Fruit fly (Drosophila melanogaster) whole organism, wandering third instar larva: ENCODE results near the gene hb.

Experiments
- CG9705 ChIP-seq: fragments of 200-800 bp; sonication (Bioruptor generic); optimal IDR thresholded peaks from 2 replicates; lab custom pipeline; 2018; ENCODE audit warnings: missing biosample characterization, mild to moderate bottlenecking, missing genetic modification characterization
- Dfd ChIP-seq: fragments of >200 bp; optimal IDR thresholded peaks from 2 replicates; lab custom pipeline; 2017; ENCODE audit warnings: missing biosample characterization, missing genetic modification characterization
- Mio ChIP-seq: sonication (Bioruptor generic); optimal IDR thresholded peaks from 2 replicates; lab custom pipeline; 2016; ENCODE audit warnings: missing biosample characterization, missing genetic modification characterization
- Myc ChIP-seq: fragments of >200 bp; optimal IDR thresholded peaks from 2 replicates; lab custom pipeline; 2017
- N ChIP-seq: fragments of >200 bp; optimal IDR thresholded peaks from 2 replicates; lab custom pipeline; 2018; ENCODE audit warnings: missing biosample characterization, missing external identifiers, missing genetic modification characterization
- dl ChIP-seq, 2 experiments: fragments of 175-275, 200-275 bp in 1 of 2; fragments of 200-275 bp in 1 of 2; sonication (Bioruptor generic); optimal IDR thresholded peaks; lab custom pipeline; 2018; ENCODE audit warnings: mild to moderate bottlenecking in 2 of 2, missing biosample characterization in 2 of 2, missing genetic modification characterization in 2 of 2, moderate library complexity in 2 of 2; ENCODE audit not compliant: partially characterized antibody in 2 of 2, insufficient read depth in 1 of 2
- fru ChIP-seq: fragments of 200-800 bp; sonication (Bioruptor generic); optimal IDR thresholded peaks from 3 replicates; lab custom pipeline; 2016; ENCODE audit warnings: missing biosample characterization, mild to moderate bottlenecking, missing genetic modification characterization
- h ChIP-seq: fragments of 200-800 bp; sonication (Bioruptor generic); optimal IDR thresholded peaks from 3 replicates; lab custom pipeline; 2016; ENCODE audit warnings: missing biosample characterization, mild to moderate bottlenecking, missing genetic modification characterization
- pan ChIP-seq: fragments of >200 bp; optimal IDR thresholded peaks from 2 replicates; lab custom pipeline; 2017
- sage ChIP-seq: fragments of 200-800 bp; sonication (Bioruptor generic); optimal IDR thresholded peaks from 2 replicates; lab custom pipeline; 2016; ENCODE audit warnings: missing biosample characterization, mild to moderate bottlenecking, missing genetic modification characterization
- usp ChIP-seq: fragments of >200 bp; optimal IDR thresholded peaks from 2 replicates; lab custom pipeline; 2017; ENCODE audit warnings: missing biosample characterization, missing genetic modification characterization

dm6 chr3R:8704669-8705068 is 7.0 kb upstream of the hb start:
- TF ChIP-seq h (GFP tag; lab: Kevin White, UChicago) (no peak), dl (GFP tag; optimal IDR thresholded peaks at IDR 0.05; lab: Kevin White, UChicago; ENCODE audit: insufficient read depth in 1 of 2, partially characterized antibody in 2 of 2) (no peak), fru (GFP tag; lab: Kevin White, UChicago) (no peak), Myc (lab: Kevin White, UChicago) (no peak), CG9705 (no peak), N (GFP tag; lab: Kevin White, UChicago) (no peak), Mio (no peak), sage (GFP tag; lab: Kevin White, UChicago) (no peak), usp (GFP tag; lab: Kevin White, UChicago) (no peak), Dfd (GFP tag; lab: Kevin White, UChicago) (no peak), pan (lab: Kevin White, UChicago) (no peak)
